Worm (Caenorhabditis elegans) whole organism, midembryonic: ENCODE results near the gene R02F2.6.

Source experiments
- T22C8.4 ChIP-seq: fragments of 200-800 bp; sonication (Bioruptor generic); IDR thresholded peaks from 2 replicates; pipeline ENCODE4 v1.3.6; 2022; ENCODE audit warnings: missing genetic modification characterization, missing compliant biosample characterization
- cog-1 ChIP-seq: sonication (generic microtip); optimal IDR thresholded peaks from 2 replicates; lab custom pipeline; 2016; ENCODE audit warnings: missing genetic modification characterization, missing compliant biosample characterization
- flt-1 ChIP-seq: fragments of 200-800 bp; sonication (Bioruptor generic); IDR thresholded peaks from 2 replicates; pipeline ENCODE4 v1.3.6; 2022; ENCODE audit warnings: missing genetic modification characterization, missing compliant biosample characterization
- klf-2 ChIP-seq: fragments of 200-800 bp; sonication (Bioruptor generic); conservative IDR thresholded peaks from 2 replicates; pipeline ENCODE4 v1.3.6; 2022; ENCODE audit warnings: missing genetic modification reagents, missing genetic modification characterization, missing compliant biosample characterization
- med-1 ChIP-seq: sonication (generic microtip); optimal IDR thresholded peaks from 2 replicates; lab custom pipeline; 2017; ENCODE audit warnings: missing genetic modification characterization, mild to moderate bottlenecking, missing compliant biosample characterization, antibody characterized with exemption, missing genetic modification reagents; ENCODE audit not compliant: insufficient read depth
- ref-1 ChIP-seq: fragments of 200-800 bp; sonication (Bioruptor generic); conservative IDR thresholded peaks from 2 replicates; pipeline ENCODE4 v1.3.6; 2022; ENCODE audit warnings: missing genetic modification reagents, missing genetic modification characterization, missing compliant biosample characterization
- tab-1 ChIP-seq: fragments of 200-800 bp; sonication (Bioruptor generic); IDR thresholded peaks from 2 replicates; pipeline ENCODE4 v1.3.6; 2022; ENCODE audit warnings: missing genetic modification characterization, missing compliant biosample characterization
- ztf-23 ChIP-seq: fragments of 200-800 bp; sonication (Bioruptor generic); IDR thresholded peaks from 2 replicates; pipeline ENCODE4 v1.3.6; 2022; ENCODE audit warnings: missing genetic modification reagents, missing genetic modification characterization, missing compliant biosample characterization
- ztf-29 ChIP-seq: fragments of 200-800 bp; sonication (Bioruptor generic); IDR thresholded peaks from 2 replicates; pipeline ENCODE4 v1.3.6; 2022; ENCODE audit warnings: missing genetic modification reagents, missing genetic modification characterization, missing compliant biosample characterization

DNA sequence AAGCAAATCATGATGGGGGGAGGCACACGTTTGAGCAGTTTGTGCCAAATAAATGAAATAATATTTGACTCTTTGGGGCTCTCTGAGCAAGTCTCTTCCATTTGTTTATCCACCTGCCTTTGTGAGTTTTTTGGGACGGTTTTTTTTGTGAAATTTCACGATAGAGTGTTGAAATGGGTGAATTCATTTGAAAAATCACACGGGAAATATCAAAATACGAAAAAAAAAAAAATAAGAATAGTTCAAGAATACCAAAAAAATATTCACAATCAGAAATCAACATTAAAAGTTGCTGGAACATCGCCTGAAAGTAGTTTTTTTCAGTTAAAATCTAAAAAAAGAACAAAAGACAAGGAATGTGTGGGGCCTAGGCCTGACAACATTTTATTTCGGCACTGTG, 33.8 kb upstream of the R02F2.6 start, which contains the start of gene pqn-25:
- no peak for TF ChIP-seq T22C8.4 (GFP tag; lab: Robert Waterston, UW)
- TF ChIP-seq klf-2 (GFP tag; lab: Robert Waterston, UW) = no peak
- TF ChIP-seq ref-1 (GFP tag; lab: Robert Waterston, UW) = no peak
- no peak for TF ChIP-seq tab-1 (GFP tag; lab: Robert Waterston, UW)
- TF ChIP-seq ztf-23 (GFP tag; lab: Robert Waterston, UW) = no peak
- no peak for TF ChIP-seq cog-1 (tag; lab: Kevin White, UChicago)
- no peak for TF ChIP-seq flt-1
- TF ChIP-seq ztf-29 (GFP tag; lab: Robert Waterston, UW) = no peak
- no peak for TF ChIP-seq med-1 (GFP tag; lab: Kevin White, UChicago)
